Fruit fly (Drosophila melanogaster): Measurements from ENCODE around the gene vvl.

dm6 chr3L:6827705-6828104, 37.7 kb downstream of the vvl start:
- TF ChIP-seq Hr78 (GFP tag; optimal IDR thresholded peaks at IDR 0.05) (no peak), pan (optimal IDR thresholded peaks at IDR 0.05) (no peak), h (GFP tag; optimal IDR thresholded peaks at IDR 0.05) (no peak), Vsx2 (GFP tag; optimal IDR thresholded peaks at IDR 0.05; ENCODE audit: partially characterized antibody) (no peak), Sp1 (GFP tag; optimal IDR thresholded peaks at IDR 0.05) (no peak), psq (GFP tag; optimal IDR thresholded peaks at IDR 0.05) (no peak)

Data from whole organism, wandering third instar larva.